Fruit fly (Drosophila melanogaster): ENCODE measurements around the gene mrn.

The mrn gene

DNA sequence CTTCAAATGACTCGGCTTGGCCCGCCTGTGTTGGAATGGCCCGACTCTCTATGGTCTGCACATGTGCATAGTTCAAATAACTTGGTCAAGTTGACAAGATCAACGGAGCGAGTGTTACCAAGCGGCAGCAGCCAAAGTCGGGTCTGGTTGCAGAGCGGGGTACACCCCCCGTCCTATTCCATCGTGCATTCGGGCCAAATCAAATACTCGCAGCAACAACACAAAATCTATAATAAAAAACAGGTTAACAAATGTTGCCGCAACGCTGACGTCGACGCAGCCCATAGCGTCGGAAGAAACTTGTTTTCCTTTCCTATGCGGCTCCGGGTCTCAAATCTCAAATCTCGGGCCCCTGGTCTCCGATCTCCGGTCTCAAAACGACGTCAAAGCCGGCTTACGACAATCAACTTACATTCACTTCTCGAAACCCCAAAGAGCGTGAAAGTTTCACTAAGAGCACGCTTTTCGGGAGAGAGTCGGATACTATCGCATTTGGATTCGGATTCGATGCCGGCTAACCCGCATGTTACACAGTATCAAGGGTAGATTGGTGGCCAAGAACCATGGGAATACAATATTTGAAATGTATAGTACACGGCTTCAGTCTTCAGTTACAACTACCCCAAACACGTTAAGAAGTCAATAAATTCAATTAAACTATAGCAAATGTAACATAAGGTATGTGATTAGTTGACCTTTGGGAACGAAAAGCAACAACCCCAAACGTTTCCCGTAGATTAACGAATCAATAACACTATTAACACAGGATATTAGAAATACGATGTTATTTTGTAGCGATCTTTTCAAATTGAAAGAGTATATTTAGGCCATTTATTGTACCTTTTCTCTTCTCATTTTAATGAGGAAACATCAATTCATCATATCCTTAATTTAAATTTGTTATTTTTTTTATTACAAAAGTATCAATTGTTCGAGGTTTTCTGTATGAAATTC lies 45.8 kb downstream of the mrn start (continued):
- TF ChIP-seq Lhr (GFP tag; optimal IDR thresholded peaks at IDR 0.05) (peak; percentile 26), CG6689 (GFP tag; IDR thresholded peaks at IDR 0.05) (peak; percentile 42; the same call in 1 of the 2 replicates), CG2678 (tag; optimal IDR thresholded peaks at IDR 0.05) (peak; percentile 81), CG10979 (tag; optimal IDR thresholded peaks at IDR 0.05) (peak; percentile 62), CG7556 (GFP tag; optimal IDR thresholded peaks at IDR 0.05) (peak; percentile 92), CG4707 (GFP tag; optimal IDR thresholded peaks at IDR 0.05) (no peak), CG34224 (GFP tag; IDR thresholded peaks at IDR 0.05; ENCODE audit: partially characterized antibody) (peak; percentile 31; the same call in 1 of the 3 replicates), CG4820 (GFP tag; optimal IDR thresholded peaks at IDR 0.05) (peak; percentile 40), CG11695 (GFP tag; IDR thresholded peaks at IDR 0.05) (peak; percentile 17; the same call in 1 of the 3 replicates), Hand (GFP tag; optimal IDR thresholded peaks at IDR 0.05) (peak; percentile 12), CG8944 (GFP tag; optimal IDR thresholded peaks at IDR 0.05) (peak; percentile 59), mam (GFP tag; optimal IDR thresholded peaks at IDR 0.05) (peak; percentile 62), h (optimal IDR thresholded peaks at IDR 0.05) (no peak), CG17612 (GFP tag; IDR thresholded peaks at IDR 0.05) (no peak), CG12942 (GFP tag; optimal IDR thresholded peaks at IDR 0.05) (peak; percentile 43), CG2120 (GFP tag; optimal IDR thresholded peaks at IDR 0.05) (peak; percentile 76), CG10209 (GFP tag; optimal IDR thresholded peaks at IDR 0.05) (peak; percentile 76), CG18476 (GFP tag; optimal IDR thresholded peaks at IDR 0.05) (peak; percentile 46), CG1233 (GFP tag; optimal IDR thresholded peaks at IDR 0.05) (peak; percentile 67), CG13287 (GFP tag; IDR thresholded peaks at IDR 0.05; ENCODE audit: partially characterized antibody) (no peak), CG1832 (GFP tag; optimal IDR thresholded peaks at IDR 0.05) (no peak), chinmo (GFP tag; IDR thresholded peaks at IDR 0.05; ENCODE audit: partially characterized antibody) (peak; percentile 97), scrt (GFP tag; optimal IDR thresholded peaks at IDR 0.05) (peak; percentile 50), sd (tag; optimal IDR thresholded peaks at IDR 0.05) (peak; percentile 95), Blimp-1 (GFP tag; optimal IDR thresholded peaks at IDR 0.05) (peak; percentile 16), fd64A (GFP tag; optimal IDR thresholded peaks at IDR 0.05) (no peak), hkb (optimal IDR thresholded peaks at IDR 0.05) (no peak), hkb (GFP tag; IDR thresholded peaks at IDR 0.05) (0 out of 2 replicates have a peak, but pooled peaks have one; percentile 35), CG6765 (GFP tag; optimal IDR thresholded peaks at IDR 0.05) (no peak), CG15601 (tag; optimal IDR thresholded peaks at IDR 0.05) (peak; percentile 42), esg (GFP tag; conservative IDR thresholded peaks at IDR 0.05) (peak; percentile 20; the same call in 1 of the 2 replicates), CG6813 (GFP tag; optimal IDR thresholded peaks at IDR 0.05) (no peak), gcm2 (GFP tag; optimal IDR thresholded peaks at IDR 0.05) (no peak), yki (optimal IDR thresholded peaks at IDR 0.05) (peak; percentile 14), CG14710 (tag; optimal IDR thresholded peaks at IDR 0.05) (peak; percentile 65), Awh (GFP tag; IDR thresholded peaks at IDR 0.05) (no peak; the same call in 1 of the 2 replicates), prd (optimal IDR thresholded peaks at IDR 0.05) (no peak), prd (GFP tag; IDR thresholded peaks at IDR 0.05) (peak; percentile 58), CG4360 (GFP tag; IDR thresholded peaks at IDR 0.05) (peak; percentile 50; the same call in 1 of the 2 replicates), schlank (tag; optimal IDR thresholded peaks at IDR 0.05) (no peak), Sry-β (GFP tag; optimal IDR thresholded peaks at IDR 0.05) (peak; percentile 12), CG32767 (GFP tag; IDR thresholded peaks at IDR 0.05) (no peak), CG2116 (GFP tag; optimal IDR thresholded peaks at IDR 0.05) (no peak), CG2202 (tag; optimal IDR thresholded peaks at IDR 0.05) (peak; percentile 28), Six4 (GFP tag; optimal IDR thresholded peaks at IDR 0.05) (peak; percentile 15), lab (GFP tag; optimal IDR thresholded peaks at IDR 0.05) (peak; percentile 20), CG9437 (GFP tag; optimal IDR thresholded peaks at IDR 0.05) (peak; percentile 83), ems (GFP tag; optimal IDR thresholded peaks at IDR 0.05) (peak; percentile 53)

Measured in whole organism, embryonic.